Fruit fly (Drosophila melanogaster): ENCODE data around the gene Npc2b.

Gene Npc2b

dm6 chr3R:14056320-14057053 lies 32.8 kb upstream of the Npc2b start, which contains the start of gene foxo (continued):
- TF ChIP-seq Hr83 (GFP tag; optimal IDR thresholded peaks at IDR 0.05; ENCODE audit: poor library complexity, severe bottlenecking): peak; percentile 80
- peak; percentile 34 for TF ChIP-seq dmrt93B (GFP tag; optimal IDR thresholded peaks at IDR 0.05)
- TF ChIP-seq pan (optimal IDR thresholded peaks at IDR 0.05): no peak
- peak; percentile 23 for TF ChIP-seq Mio (GFP tag; optimal IDR thresholded peaks at IDR 0.05)

DNA sequence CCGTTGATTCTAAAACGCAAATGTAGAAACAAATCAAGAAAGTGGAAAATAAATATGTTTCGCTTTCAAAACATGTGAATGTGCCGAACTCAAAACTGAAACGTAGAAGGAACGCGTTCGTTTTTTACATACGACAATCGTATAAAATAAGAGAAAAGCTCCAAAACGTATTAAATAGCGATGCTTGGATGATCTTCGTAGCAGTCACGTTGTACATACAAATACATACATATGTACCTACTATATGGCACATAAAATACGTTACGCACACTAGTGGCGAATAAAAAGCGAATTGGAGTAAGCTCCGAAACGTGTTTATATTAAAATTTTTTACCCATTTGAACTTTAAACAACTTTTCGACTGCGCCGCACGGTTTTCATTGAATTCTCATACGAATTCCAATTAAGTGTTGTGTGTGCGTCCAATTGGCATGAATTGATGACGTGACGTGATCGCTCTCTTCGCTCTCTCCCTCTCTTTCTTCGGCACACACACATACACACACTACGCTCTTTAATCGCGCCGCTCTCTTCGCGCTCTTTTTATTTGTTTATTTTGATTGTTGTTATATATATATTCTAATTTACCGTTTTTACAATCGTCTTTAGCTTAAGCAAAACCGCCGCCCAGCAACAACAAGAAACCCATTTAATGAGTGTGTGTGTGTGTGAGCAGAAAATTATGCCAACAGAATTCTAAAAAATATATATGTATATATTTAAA lies 32.0 kb upstream of the Npc2b start:
- TF ChIP-seq sage (GFP tag; optimal IDR thresholded peaks at IDR 0.05) (peak; percentile 81), fru (GFP tag; optimal IDR thresholded peaks at IDR 0.05) (no peak), Dfd (GFP tag; optimal IDR thresholded peaks at IDR 0.05) (peak; percentile 3), CrebA (GFP tag; optimal IDR thresholded peaks at IDR 0.05; ENCODE audit: borderline replicate concordance) (peak; percentile 71), dl (GFP tag; optimal IDR thresholded peaks at IDR 0.05; ENCODE audit: insufficient read depth in 1 of 2, partially characterized antibody in 2 of 2) (peak; percentile 52 to 60), foxo (GFP tag; optimal IDR thresholded peaks at IDR 0.05) (peak in 1 of 2 experiments; percentile 7), ey (GFP tag; optimal IDR thresholded peaks at IDR 0.05) (no peak), Dif (GFP tag; optimal IDR thresholded peaks at IDR 0.05; ENCODE audit: partially characterized antibody) (peak; percentile 84), Vsx2 (GFP tag; optimal IDR thresholded peaks at IDR 0.05; ENCODE audit: partially characterized antibody) (peak; percentile 63), Rel (GFP tag; optimal IDR thresholded peaks at IDR 0.05) (peak; percentile 65), Rel (tag; optimal IDR thresholded peaks at IDR 0.05) (no peak)

dm6 chr3R:14058531-14059431 lies 30.5 kb upstream of the Npc2b start:
- no peak for TF ChIP-seq CG32264 (GFP tag; optimal IDR thresholded peaks at IDR 0.05)
- TF ChIP-seq usp (GFP tag; optimal IDR thresholded peaks at IDR 0.05): no peak
- peak; percentile 24 for TF ChIP-seq Hnf4 (GFP tag; optimal IDR thresholded peaks at IDR 0.05)
- no peak for TF ChIP-seq rgr (GFP tag; optimal IDR thresholded peaks at IDR 0.05)
- peak; percentile 53 for TF ChIP-seq h (GFP tag; optimal IDR thresholded peaks at IDR 0.05)
- no peak for TF ChIP-seq Myc (optimal IDR thresholded peaks at IDR 0.05)
- TF ChIP-seq br (GFP tag; optimal IDR thresholded peaks at IDR 0.05): no peak
- TF ChIP-seq Sp1 (GFP tag; optimal IDR thresholded peaks at IDR 0.05): no peak
- no peak for TF ChIP-seq fru (GFP tag; optimal IDR thresholded peaks at IDR 0.05)
- no peak for TF ChIP-seq foxo (GFP tag; optimal IDR thresholded peaks at IDR 0.05)

DNA sequence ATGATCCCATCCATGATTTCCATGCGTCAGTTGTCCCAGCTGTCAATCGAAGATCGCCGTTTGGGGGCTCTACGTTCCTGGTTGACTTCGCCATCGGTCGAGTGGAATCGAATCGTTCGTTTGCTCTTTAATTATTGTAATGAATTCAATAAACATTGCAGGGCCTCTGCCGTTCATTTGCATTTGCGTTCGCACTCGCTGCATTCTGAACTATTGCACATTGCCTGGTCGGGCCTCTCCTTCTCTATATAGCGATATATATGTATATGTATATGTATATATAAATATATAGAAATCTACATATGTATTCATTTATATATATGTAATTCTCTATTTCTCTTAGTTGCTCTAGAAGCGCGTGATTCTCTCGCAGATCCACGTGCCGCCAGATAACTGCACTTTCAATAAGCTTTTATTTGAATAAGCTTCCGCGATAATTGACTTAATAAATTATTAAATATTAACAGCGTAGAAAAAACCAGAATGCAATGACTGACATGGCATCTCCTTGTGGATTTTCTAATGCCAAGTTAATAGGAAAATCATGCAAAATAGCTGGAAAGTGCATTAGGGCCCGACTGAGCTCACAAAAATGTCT lies 29.5 kb upstream of the Npc2b start:
- TF ChIP-seq Hr78 (GFP tag; optimal IDR thresholded peaks at IDR 0.05): no peak
- TF ChIP-seq foxo (GFP tag; optimal IDR thresholded peaks at IDR 0.05): no peak
- no peak for TF ChIP-seq Mio (GFP tag; optimal IDR thresholded peaks at IDR 0.05)
- TF ChIP-seq OdsH (GFP tag; optimal IDR thresholded peaks at IDR 0.05): no peak
- no peak for TF ChIP-seq Jra (GFP tag; optimal IDR thresholded peaks at IDR 0.05)
- TF ChIP-seq Dif (GFP tag; optimal IDR thresholded peaks at IDR 0.05; ENCODE audit: partially characterized antibody): no peak
- TF ChIP-seq GATAd (GFP tag; optimal IDR thresholded peaks at IDR 0.05): no peak
- no peak for TF ChIP-seq CG9705 (GFP tag; optimal IDR thresholded peaks at IDR 0.05)
- TF ChIP-seq Dfd (GFP tag; optimal IDR thresholded peaks at IDR 0.05): no peak
- no peak for TF ChIP-seq Vsx2 (GFP tag; optimal IDR thresholded peaks at IDR 0.05; ENCODE audit: partially characterized antibody)
- no peak for TF ChIP-seq tai (GFP tag; optimal IDR thresholded peaks at IDR 0.05)
- TF ChIP-seq Abd-B (GFP tag; optimal IDR thresholded peaks at IDR 0.05): no peak

Measured in whole organism, wandering third instar larva.